Worm (Caenorhabditis elegans) whole organism, late embryonic: Measurements from ENCODE around the gene C08E8.10.

Source experiments
- ceh-34 ChIP-seq: sonication (generic microtip); optimal IDR thresholded peaks from 2 replicates; lab custom pipeline; 2016; ENCODE audit warnings: mild to moderate bottlenecking, missing genetic modification characterization, missing compliant biosample characterization
- ceh-9 ChIP-seq: sonication (generic microtip); optimal IDR thresholded peaks from 2 replicates; lab custom pipeline; 2016; ENCODE audit warnings: mild to moderate bottlenecking, missing genetic modification characterization, inconsistent platforms, missing compliant biosample characterization
- dmd-4 ChIP-seq: sonication (generic microtip); optimal IDR thresholded peaks from 2 replicates; lab custom pipeline; 2016; ENCODE audit warnings: borderline replicate concordance, missing genetic modification characterization, missing compliant biosample characterization
- eyg-1 ChIP-seq: sonication (generic microtip); optimal IDR thresholded peaks from 2 replicates; lab custom pipeline; 2016; ENCODE audit warnings: missing genotype, missing genetic modification characterization, missing compliant biosample characterization
- fkh-10 ChIP-seq: fragments of 150-350 bp; optimal IDR thresholded peaks from 2 replicates; lab custom pipeline; 2014; ENCODE audit warnings: missing biosample characterization, missing genetic modification reagents, missing genetic modification characterization
- hlh-13 ChIP-seq: fragments of 200-800 bp; sonication (Bioruptor generic); optimal IDR thresholded peaks from 2 replicates; lab custom pipeline; 2018; ENCODE audit warnings: mild to moderate bottlenecking, missing genetic modification characterization, missing compliant biosample characterization
- nhr-11 ChIP-seq: fragments of 150-350 bp; optimal IDR thresholded peaks from 2 replicates; lab custom pipeline; 2014; ENCODE audit warnings: missing biosample characterization, missing genetic modification characterization
- npax-4 ChIP-seq: sonication (generic microtip); optimal IDR thresholded peaks from 2 replicates; lab custom pipeline; 2016; ENCODE audit warnings: missing genetic modification characterization, missing compliant biosample characterization
- pax-1 ChIP-seq: fragments of 150-350 bp; optimal IDR thresholded peaks from 2 replicates; lab custom pipeline; 2014; ENCODE audit warnings: missing biosample characterization, missing genetic modification characterization
- pha-4 ChIP-seq: fragments of 150-350 bp; optimal IDR thresholded peaks from 2 replicates; lab custom pipeline; 2018; ENCODE audit warnings: missing biosample characterization, missing genetic modification reagents, missing genetic modification characterization
- pros-1 ChIP-seq: fragments of 150-350 bp; optimal IDR thresholded peaks from 2 replicates; lab custom pipeline; 2014; ENCODE audit warnings: missing biosample characterization, missing genetic modification reagents, missing genetic modification characterization
- tbx-7 ChIP-seq: sonication (generic microtip); optimal IDR thresholded peaks from 2 replicates; lab custom pipeline; 2016; ENCODE audit warnings: missing genotype, missing genetic modification characterization, missing compliant biosample characterization

- no peak for TF ChIP-seq nhr-11 (tag; lab: Kevin White, UChicago)
- TF ChIP-seq pros-1 = no peak
- no peak for TF ChIP-seq hlh-13 (GFP tag; lab: Kevin White, UChicago)
- no peak for TF ChIP-seq pha-4
- no peak for TF ChIP-seq ceh-34
- TF ChIP-seq npax-4 (tag; lab: Kevin White, UChicago) = no peak
- no peak for TF ChIP-seq pax-1 (tag; lab: Kevin White, UChicago)
- TF ChIP-seq fkh-10 (GFP tag; lab: Kevin White, UChicago) = no peak
- no peak for TF ChIP-seq ceh-9
- TF ChIP-seq tbx-7 = no peak
- TF ChIP-seq dmd-4 (tag; lab: Kevin White, UChicago) = no peak
- TF ChIP-seq eyg-1 (tag; lab: Kevin White, UChicago) = no peak
Measured at ce11 chrV:18371028-18371427, 31.3 kb upstream of the C08E8.10 start.
